Fruit fly (Drosophila melanogaster): Measurements from ENCODE around the gene Pcd.

DNA sequence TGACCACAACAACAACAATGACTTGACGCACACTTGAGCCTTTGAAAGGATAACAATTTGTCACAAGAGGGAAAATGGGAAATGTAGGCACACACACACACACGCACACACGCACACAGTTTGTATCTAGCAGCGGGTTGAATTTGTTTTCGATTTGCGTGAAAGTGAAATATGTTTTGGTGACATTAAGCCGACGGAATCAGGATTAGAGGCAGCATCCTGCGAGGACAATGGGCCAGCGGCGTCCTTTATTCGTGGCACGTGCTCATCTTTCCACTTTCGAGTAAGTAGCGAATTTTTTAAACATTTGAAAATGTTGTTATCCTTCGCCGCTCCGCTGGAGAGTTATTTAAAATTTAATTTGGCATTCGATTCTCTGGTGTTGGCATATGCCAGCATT is 15.7 kb upstream of the Pcd start:
- TF ChIP-seq Pif1B (GFP tag; optimal IDR thresholded peaks at IDR 0.05): no peak
- TF ChIP-seq fd96Ca (GFP tag; IDR thresholded peaks at IDR 0.05): no peak
- no peak for TF ChIP-seq CG9948 (tag; optimal IDR thresholded peaks at IDR 0.05)
- no peak for TF ChIP-seq Pif1A (GFP tag; optimal IDR thresholded peaks at IDR 0.05)
